Worm (Caenorhabditis elegans): ENCODE results near the gene acox-3.

Gene acox-3

ce11 chrIV:6209958-6210357, 38.3 kb downstream of the acox-3 start:
- TF ChIP-seq tbx-37 (GFP tag; conservative IDR thresholded peaks at IDR 0.05), result peak; percentile 44; the same call in 1 of the 2 replicates
- peak; percentile 62 for TF ChIP-seq flt-1 (GFP tag; IDR thresholded peaks at IDR 0.05)

- TF ChIP-seq ceh-13 (GFP tag; optimal IDR thresholded peaks at IDR 0.05) (no peak), ceh-36 (tag; optimal IDR thresholded peaks at IDR 0.05) (no peak), hnd-1 (tag; optimal IDR thresholded peaks at IDR 0.05) (no peak), ets-7 (tag; optimal IDR thresholded peaks at IDR 0.05) (no peak), ama-1 (optimal IDR thresholded peaks at IDR 0.05) (no peak), F13C5.2 (tag; optimal IDR thresholded peaks at IDR 0.05) (no peak), scrt-1 (GFP tag; IDR thresholded peaks at IDR 0.05) (no peak), hmg-4 (GFP tag; optimal IDR thresholded peaks at IDR 0.05) (no peak), aly-1 (tag; optimal IDR thresholded peaks at IDR 0.05) (no peak), tbx-11 (GFP tag; IDR thresholded peaks at IDR 0.05) (no peak), pes-1 (GFP tag; IDR thresholded peaks at IDR 0.05) (no peak), flt-1 (GFP tag; IDR thresholded peaks at IDR 0.05) (no peak), tra-4 (tag; optimal IDR thresholded peaks at IDR 0.05) (no peak), sea-1 (GFP tag; conservative IDR thresholded peaks at IDR 0.05) (no peak), B0310.2 (tag; optimal IDR thresholded peaks at IDR 0.05) (no peak), hmbx-1 (tag; optimal IDR thresholded peaks at IDR 0.05) (no peak), tbx-37 (GFP tag; conservative IDR thresholded peaks at IDR 0.05) (no peak)
Observed at ce11 chrIV:6209337-6209736, 39.0 kb downstream of the acox-3 start.

- TF ChIP-seq hmg-4 (GFP tag; optimal IDR thresholded peaks at IDR 0.05) (no peak), hmbx-1 (tag; optimal IDR thresholded peaks at IDR 0.05) (no peak), flt-1 (GFP tag; IDR thresholded peaks at IDR 0.05) (peak; percentile 10; the same call in 1 of the 2 replicates), sea-1 (GFP tag; conservative IDR thresholded peaks at IDR 0.05) (no peak), F13C5.2 (tag; optimal IDR thresholded peaks at IDR 0.05) (peak; percentile 35), scrt-1 (GFP tag; IDR thresholded peaks at IDR 0.05) (0 out of 2 replicates have a peak, but pooled peaks have one; percentile 23), ama-1 (optimal IDR thresholded peaks at IDR 0.05) (no peak), pes-1 (GFP tag; IDR thresholded peaks at IDR 0.05) (peak; percentile 74; the same call in 1 of the 2 replicates), tbx-37 (GFP tag; conservative IDR thresholded peaks at IDR 0.05) (peak; percentile 90), ceh-13 (GFP tag; optimal IDR thresholded peaks at IDR 0.05) (no peak), tra-4 (tag; optimal IDR thresholded peaks at IDR 0.05) (no peak), aly-1 (tag; optimal IDR thresholded peaks at IDR 0.05) (no peak), ceh-36 (tag; optimal IDR thresholded peaks at IDR 0.05) (no peak), ets-7 (tag; optimal IDR thresholded peaks at IDR 0.05) (no peak), B0310.2 (tag; optimal IDR thresholded peaks at IDR 0.05) (no peak)
Observed at ce11 chrIV:6206294-6206776, 42.0 kb downstream of the acox-3 start, which contains the start of gene C49A9.10. TSS of gene C49A9.10 (minus strand) at chrIV:6206344.

- TF ChIP-seq sea-1 (GFP tag; conservative IDR thresholded peaks at IDR 0.05) (no peak), hmbx-1 (tag; optimal IDR thresholded peaks at IDR 0.05) (no peak), pes-1 (GFP tag; IDR thresholded peaks at IDR 0.05) (no peak), ama-1 (optimal IDR thresholded peaks at IDR 0.05) (no peak), hmg-4 (GFP tag; optimal IDR thresholded peaks at IDR 0.05) (no peak), tra-4 (tag; optimal IDR thresholded peaks at IDR 0.05) (no peak), B0310.2 (tag; optimal IDR thresholded peaks at IDR 0.05) (no peak), ets-7 (tag; optimal IDR thresholded peaks at IDR 0.05) (no peak), flt-1 (GFP tag; IDR thresholded peaks at IDR 0.05) (no peak), ceh-36 (tag; optimal IDR thresholded peaks at IDR 0.05) (no peak), scrt-1 (GFP tag; IDR thresholded peaks at IDR 0.05) (no peak), ceh-13 (GFP tag; optimal IDR thresholded peaks at IDR 0.05) (no peak), aly-1 (tag; optimal IDR thresholded peaks at IDR 0.05) (no peak), F13C5.2 (tag; optimal IDR thresholded peaks at IDR 0.05) (no peak)
Observed at ce11 chrIV:6201769-6202168, 46.5 kb downstream of the acox-3 start, which contains the start of gene tkr-2. TSS of gene tkr-2 (plus strand) at chrIV:6202069.

- TF ChIP-seq pes-1 (GFP tag; IDR thresholded peaks at IDR 0.05) (no peak), sea-1 (GFP tag; conservative IDR thresholded peaks at IDR 0.05) (no peak), hmg-4 (GFP tag; optimal IDR thresholded peaks at IDR 0.05) (no peak), hmbx-1 (tag; optimal IDR thresholded peaks at IDR 0.05) (no peak), tbx-37 (GFP tag; conservative IDR thresholded peaks at IDR 0.05) (no peak), hnd-1 (tag; optimal IDR thresholded peaks at IDR 0.05) (no peak), F13C5.2 (tag; optimal IDR thresholded peaks at IDR 0.05) (no peak), scrt-1 (GFP tag; IDR thresholded peaks at IDR 0.05) (no peak), tra-4 (tag; optimal IDR thresholded peaks at IDR 0.05) (no peak), flt-1 (GFP tag; IDR thresholded peaks at IDR 0.05) (no peak), ama-1 (optimal IDR thresholded peaks at IDR 0.05) (no peak), aly-1 (tag; optimal IDR thresholded peaks at IDR 0.05) (no peak), ceh-13 (GFP tag; optimal IDR thresholded peaks at IDR 0.05) (no peak), ceh-36 (tag; optimal IDR thresholded peaks at IDR 0.05) (no peak), B0310.2 (tag; optimal IDR thresholded peaks at IDR 0.05) (no peak), ets-7 (tag; optimal IDR thresholded peaks at IDR 0.05) (no peak), tbx-11 (GFP tag; IDR thresholded peaks at IDR 0.05) (no peak)
Observed at ce11 chrIV:6200249-6200648, 48.0 kb downstream of the acox-3 start.

Data from whole organism, early embryonic.